Worm (Caenorhabditis elegans) whole organism, L1 larva: ENCODE results near the gene F44G4.1.
A peak's percentile ranks its signal among the peaks of the same experiment; 100 is the strongest.

Experiments
- C04F5.9 ChIP-seq: sonication (generic microtip); optimal IDR thresholded peaks from 2 replicates; lab custom pipeline; 2016; ENCODE audit warnings: missing genetic modification characterization, missing compliant biosample characterization
- C34B4.2 ChIP-seq: sonication (generic microtip); optimal IDR thresholded peaks from 2 replicates; lab custom pipeline; 2017; ENCODE audit warnings: mild to moderate bottlenecking, missing genetic modification characterization, missing compliant biosample characterization
- ama-1 ChIP-seq: fragments of 150-350 bp; optimal IDR thresholded peaks from 2 replicates; lab custom pipeline; 2014
- ceh-63 ChIP-seq: fragments of 200-800 bp; sonication (Bioruptor generic); optimal IDR thresholded peaks from 2 replicates; lab custom pipeline; 2018; ENCODE audit warnings: mild to moderate bottlenecking, missing genetic modification characterization, missing compliant biosample characterization
- ceh-8 ChIP-seq: fragments of 200-800 bp; sonication (Bioruptor generic); optimal IDR thresholded peaks from 2 replicates; lab custom pipeline; 2018; ENCODE audit warnings: mild to moderate bottlenecking, missing genetic modification characterization, moderate library complexity, missing compliant biosample characterization
- ceh-90 ChIP-seq: sonication (generic microtip); optimal IDR thresholded peaks from 2 replicates; lab custom pipeline; 2016; ENCODE audit warnings: missing genetic modification characterization, missing compliant biosample characterization
- dsc-1 ChIP-seq: sonication (generic microtip); optimal IDR thresholded peaks from 2 replicates; lab custom pipeline; 2016; ENCODE audit warnings: mild to moderate bottlenecking, missing genetic modification characterization, missing compliant biosample characterization
- efl-1 ChIP-seq, 4 experiments: fragments of 150-350 bp; optimal IDR thresholded peaks in 3 of 4; peaks in 1 of 4; 1 replicate in 1 of 4; 2 replicates in 3 of 4; lab custom pipeline; 2014; ENCODE audit warnings: missing biosample characterization in 2 of 4, missing genetic modification characterization in 2 of 4, missing genetic modification reagents in 2 of 4
- efl-3 ChIP-seq: fragments of 200-800 bp; sonication (Bioruptor generic); optimal IDR thresholded peaks from 2 replicates; lab custom pipeline; 2018; ENCODE audit warnings: mild to moderate bottlenecking, missing genetic modification characterization, missing compliant biosample characterization
- egl-13 ChIP-seq: sonication (generic microtip); optimal IDR thresholded peaks from 2 replicates; lab custom pipeline; 2016; ENCODE audit warnings: missing genotype, missing genetic modification reagents, missing genetic modification characterization, missing compliant biosample characterization
- egl-27 ChIP-seq, 2 experiments: fragments of 150-350 bp in 1 of 2; sonication (generic microtip); optimal IDR thresholded peaks; 3 replicates each; lab custom pipeline; 2017 to 2018; ENCODE audit warnings: missing biosample characterization in 2 of 2, missing genetic modification characterization in 2 of 2, missing genetic modification reagents in 2 of 2
- elt-2 ChIP-seq: sonication (generic microtip); optimal IDR thresholded peaks from 2 replicates; lab custom pipeline; 2016; ENCODE audit warnings: missing genetic modification characterization, mild to moderate bottlenecking, inconsistent platforms, missing compliant biosample characterization, missing genetic modification reagents
- fkh-10 ChIP-seq: sonication (generic microtip); optimal IDR thresholded peaks from 2 replicates; lab custom pipeline; 2017; ENCODE audit warnings: missing biosample characterization, missing genetic modification reagents, missing genetic modification characterization
- fkh-4 ChIP-seq: sonication (generic microtip); optimal IDR thresholded peaks from 2 replicates; lab custom pipeline; 2016; ENCODE audit warnings: missing compliant biosample characterization, missing genetic modification characterization, borderline replicate concordance
- fos-1 ChIP-seq: fragments of 150-350 bp; optimal IDR thresholded peaks from 2 replicates; lab custom pipeline; 2014; ENCODE audit warnings: missing biosample characterization, missing genetic modification characterization
- grh-1 ChIP-seq: fragments of 200-800 bp; sonication (Bioruptor generic); IDR thresholded peaks from 2 replicates; pipeline ENCODE4 v1.3.6; 2022; ENCODE audit warnings: missing genetic modification reagents, missing genetic modification characterization, missing compliant biosample characterization
- hlh-4 ChIP-seq: sonication (generic microtip); optimal IDR thresholded peaks from 2 replicates; lab custom pipeline; 2016; ENCODE audit warnings: mild to moderate bottlenecking, missing genetic modification characterization, missing compliant biosample characterization
- hpl-2 ChIP-seq: fragments of 150-350 bp; optimal IDR thresholded peaks from 2 replicates; lab custom pipeline; 2014; ENCODE audit warnings: missing biosample characterization, missing genetic modification reagents, missing genetic modification characterization
- isw-1 ChIP-seq: fragments of 200-800 bp; sonication (Bioruptor generic); IDR thresholded peaks from 2 replicates; pipeline ENCODE4 v1.3.6; 2022; ENCODE audit warnings: missing genetic modification characterization, missing compliant biosample characterization
- lin-13 ChIP-seq: fragments of 150-350 bp; optimal IDR thresholded peaks from 2 replicates; lab custom pipeline; 2014; ENCODE audit warnings: missing biosample characterization, missing genetic modification reagents, missing genetic modification characterization
- lin-14 ChIP-seq: fragments of 200-800 bp; sonication (Bioruptor generic); optimal IDR thresholded peaks from 2 replicates; lab custom pipeline; 2018; ENCODE audit warnings: mild to moderate bottlenecking, missing genetic modification characterization, moderate library complexity, missing compliant biosample characterization
- lin-15B ChIP-seq: fragments of 150-350 bp; sonication (generic microtip); optimal IDR thresholded peaks from 3 replicates; lab custom pipeline; 2014; ENCODE audit warnings: missing biosample characterization, missing genetic modification characterization
- lin-35 ChIP-seq, 2 experiments: fragments of 150-350 bp; optimal IDR thresholded peaks; 2 replicates each; lab custom pipeline; 2014; ENCODE audit warnings: missing biosample characterization in 2 of 2, missing genetic modification characterization in 2 of 2, missing genetic modification reagents in 2 of 2
- lir-3 ChIP-seq: sonication (generic microtip); optimal IDR thresholded peaks from 2 replicates; lab custom pipeline; 2016; ENCODE audit warnings: mild to moderate bottlenecking, missing genetic modification characterization, moderate library complexity, missing compliant biosample characterization; ENCODE audit not compliant: poor library complexity
- lsy-2 ChIP-seq, 2 experiments: fragments of 150-350 bp; optimal IDR thresholded peaks; 2 replicates each; lab custom pipeline; 2014; ENCODE audit warnings: missing biosample characterization in 2 of 2, missing genetic modification characterization in 2 of 2
- mab-9 ChIP-seq: fragments of 200-800 bp; sonication (Bioruptor generic); IDR thresholded peaks from 2 replicates; pipeline ENCODE4 v1.3.6; 2022; ENCODE audit warnings: missing genetic modification reagents, missing genetic modification characterization, missing compliant biosample characterization
- mef-2 ChIP-seq: fragments of 150-350 bp; optimal IDR thresholded peaks from 2 replicates; lab custom pipeline; 2014; ENCODE audit warnings: missing biosample characterization, missing genetic modification characterization
- nhr-11 ChIP-seq: fragments of 150-350 bp; optimal IDR thresholded peaks from 2 replicates; lab custom pipeline; 2014; ENCODE audit warnings: missing biosample characterization, missing genetic modification characterization
- nhr-12 ChIP-seq: sonication (generic microtip); optimal IDR thresholded peaks from 2 replicates; lab custom pipeline; 2017; ENCODE audit warnings: missing biosample characterization, missing genetic modification characterization
- nhr-19 ChIP-seq: fragments of 200-800 bp; sonication (Bioruptor generic); conservative IDR thresholded peaks from 2 replicates; pipeline ENCODE4 v1.3.6; 2022; ENCODE audit warnings: missing genetic modification characterization, missing compliant biosample characterization
- nhr-20 ChIP-seq: sonication (generic microtip); optimal IDR thresholded peaks from 2 replicates; lab custom pipeline; 2016; ENCODE audit warnings: mild to moderate bottlenecking, missing genetic modification characterization, missing compliant biosample characterization
- nhr-28 ChIP-seq: fragments of 150-350 bp; optimal IDR thresholded peaks from 2 replicates; lab custom pipeline; 2014; ENCODE audit warnings: missing biosample characterization, missing genetic modification characterization
- nhr-47 ChIP-seq: sonication (generic microtip); optimal IDR thresholded peaks from 2 replicates; lab custom pipeline; 2016; ENCODE audit warnings: mild to moderate bottlenecking, missing genetic modification characterization, moderate library complexity, missing compliant biosample characterization
- nhr-76 ChIP-seq: sonication (generic microtip); optimal IDR thresholded peaks from 2 replicates; lab custom pipeline; 2017; ENCODE audit warnings: missing biosample characterization, missing genetic modification characterization
- nhr-77 ChIP-seq: fragments of 150-350 bp; optimal IDR thresholded peaks from 2 replicates; lab custom pipeline; 2014; ENCODE audit warnings: missing biosample characterization, missing genetic modification characterization
- nhr-90 ChIP-seq: sonication (generic microtip); optimal IDR thresholded peaks from 2 replicates; lab custom pipeline; 2016; ENCODE audit warnings: mild to moderate bottlenecking, missing genetic modification characterization, missing compliant biosample characterization; ENCODE audit not compliant: poor library complexity
- pag-3 ChIP-seq: sonication (generic microtip); optimal IDR thresholded peaks from 2 replicates; lab custom pipeline; 2017; ENCODE audit warnings: missing genetic modification characterization, mild to moderate bottlenecking, missing compliant biosample characterization, antibody characterized with exemption, borderline replicate concordance; ENCODE audit not compliant: insufficient read depth
- pax-3 ChIP-seq: fragments of 200-800 bp; sonication (Bioruptor generic); optimal IDR thresholded peaks from 2 replicates; lab custom pipeline; 2018; ENCODE audit warnings: mild to moderate bottlenecking, missing genetic modification characterization, moderate library complexity, missing compliant biosample characterization
- pqm-1 ChIP-seq: sonication (generic microtip); optimal IDR thresholded peaks from 3 replicates; lab custom pipeline; 2017; ENCODE audit warnings: missing biosample characterization, missing genetic modification characterization
- skn-1 ChIP-seq: fragments of 150-350 bp; optimal IDR thresholded peaks from 2 replicates; lab custom pipeline; 2014; ENCODE audit warnings: missing biosample characterization, missing genetic modification characterization
- snu-23 ChIP-seq: sonication (generic microtip); optimal IDR thresholded peaks from 2 replicates; lab custom pipeline; 2016; ENCODE audit warnings: missing genetic modification characterization, missing compliant biosample characterization
- sptf-1 ChIP-seq: fragments of 150-350 bp; optimal IDR thresholded peaks from 2 replicates; lab custom pipeline; 2014; ENCODE audit warnings: missing biosample characterization, missing genetic modification characterization
- sup-37 ChIP-seq: fragments of 200-800 bp; sonication (Bioruptor generic); optimal IDR thresholded peaks from 2 replicates; lab custom pipeline; 2018; ENCODE audit warnings: mild to moderate bottlenecking, missing genetic modification characterization, missing compliant biosample characterization
- tbx-2 ChIP-seq: sonication (generic microtip); optimal IDR thresholded peaks from 2 replicates; lab custom pipeline; 2016; ENCODE audit warnings: missing genetic modification characterization, missing compliant biosample characterization
- unc-62 ChIP-seq: fragments of 150-350 bp; optimal IDR thresholded peaks from 2 replicates; lab custom pipeline; 2014; ENCODE audit warnings: missing biosample characterization, missing genetic modification reagents, missing genetic modification characterization
- unc-86 ChIP-seq: sonication (generic microtip); optimal IDR thresholded peaks from 2 replicates; lab custom pipeline; 2016; ENCODE audit warnings: missing genetic modification characterization, missing compliant biosample characterization
- unc-98 ChIP-seq: fragments of 200-800 bp; sonication (Bioruptor generic); IDR thresholded peaks from 2 replicates; pipeline ENCODE4 v1.3.6; 2022; ENCODE audit warnings: missing genetic modification characterization, missing compliant biosample characterization
- vab-15 ChIP-seq: sonication (generic microtip); optimal IDR thresholded peaks from 2 replicates; lab custom pipeline; 2017; ENCODE audit warnings: missing genotype, mild to moderate bottlenecking, missing genetic modification characterization, missing compliant biosample characterization
- xbp-1 ChIP-seq: sonication (generic microtip); optimal IDR thresholded peaks from 2 replicates; lab custom pipeline; 2016; ENCODE audit warnings: missing genetic modification characterization, missing compliant biosample characterization
- zag-1 ChIP-seq: fragments of 150-350 bp; optimal IDR thresholded peaks from 2 replicates; lab custom pipeline; 2014; ENCODE audit warnings: missing biosample characterization, missing genetic modification characterization
- zip-4 ChIP-seq: fragments of 200-800 bp; sonication (Bioruptor generic); optimal IDR thresholded peaks from 2 replicates; lab custom pipeline; 2018; ENCODE audit warnings: mild to moderate bottlenecking, missing genetic modification characterization, moderate library complexity, missing compliant biosample characterization

F44G4.1 gene

ce11 chrII:8996064-8996463, 1.6 kb downstream of the F44G4.1 start, which contains the start of gene ndub-2:
TSS of gene ndub-2 (plus strand) at chrII:8996364.
- no peak for TF ChIP-seq xbp-1 (tag; lab: Kevin White, UChicago)
- no peak for TF ChIP-seq nhr-77 (tag; lab: Kevin White, UChicago)
- TF ChIP-seq hpl-2 (GFP tag; lab: Kevin White, UChicago) = no peak
- no peak for TF ChIP-seq efl-1 (optimal IDR thresholded peaks at IDR 0.05; lab: Kevin White, UChicago)
- peak in 1 of 2 experiments; percentile 45 for TF ChIP-seq efl-1 (GFP tag; optimal IDR thresholded peaks at IDR 0.05 in 1 of 2; lab: Kevin White, UChicago)
- TF ChIP-seq lin-15B (tag; lab: Kevin White, UChicago) = no peak

DNA sequence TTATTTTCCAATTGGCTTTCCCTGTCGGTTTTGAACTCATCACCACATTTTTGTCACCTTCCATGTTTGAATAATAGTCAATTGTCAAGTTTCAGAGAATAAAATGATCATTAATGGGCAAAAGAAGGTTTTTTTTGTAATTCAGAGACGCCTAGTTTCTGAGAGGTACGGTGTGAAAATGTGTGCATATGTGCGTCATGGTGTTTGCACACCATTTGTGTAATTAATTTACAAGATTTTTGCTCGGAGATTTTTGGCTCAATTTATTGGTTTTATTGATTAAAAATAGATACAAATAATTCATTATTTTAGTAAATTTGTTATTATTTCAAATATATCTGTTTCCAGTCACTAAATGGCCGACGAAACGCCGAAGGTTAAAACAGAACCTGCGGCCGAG, 3.0 kb downstream of the F44G4.1 start, which contains the start of the genes F44G4.3 and tdp-1:
Gene F44G4.3, minus strand, starts transcription at position 184 of the 400 bp plus-strand sequence.
Gene tdp-1, plus strand, starts transcription at position 347 of the 400 bp plus-strand sequence.
- TF ChIP-seq lir-3 (tag; lab: Kevin White, UChicago) (no peak), efl-3 (GFP tag; lab: Kevin White, UChicago) (no peak), ceh-8 (no peak), isw-1 (no peak), ama-1 (lab: Kevin White, UChicago) (no peak), zip-4 (GFP tag; lab: Kevin White, UChicago) (no peak), ceh-63 (GFP tag; lab: Kevin White, UChicago) (no peak), skn-1 (tag; lab: Kevin White, UChicago) (no peak), snu-23 (GFP tag; lab: Kevin White, UChicago) (peak; percentile 15), C34B4.2 (no peak), unc-62 (GFP tag; lab: Kevin White, UChicago) (no peak), lin-13 (no peak), C04F5.9 (tag; lab: Kevin White, UChicago) (no peak), pqm-1 (tag; lab: Kevin White, UChicago) (no peak), hlh-4 (tag; lab: Kevin White, UChicago) (no peak), fos-1 (tag; lab: Kevin White, UChicago) (no peak), sptf-1 (tag; lab: Kevin White, UChicago) (no peak), pax-3 (tag; lab: Kevin White, UChicago) (no peak), fkh-10 (GFP tag; lab: Kevin White, UChicago) (no peak), nhr-20 (tag; lab: Kevin White, UChicago) (no peak), unc-86 (no peak), lsy-2 (tag; optimal IDR thresholded peaks at IDR 0.05; lab: Kevin White, UChicago) (peak; percentile 73 to 96), egl-27 (tag; optimal IDR thresholded peaks at IDR 0.05; lab: Kevin White, UChicago) (no peak), zag-1 (no peak), nhr-47 (tag; lab: Kevin White, UChicago) (peak; percentile 33), lin-35 (GFP tag; optimal IDR thresholded peaks at IDR 0.05; lab: Kevin White, UChicago) (peak; percentile 14 to 55), unc-98 (GFP tag; lab: Robert Waterston, UW) (no peak), elt-2 (tag; lab: Kevin White, UChicago) (no peak), fkh-4 (no peak), pag-3 (tag; lab: Kevin White, UChicago) (no peak), nhr-76 (tag; lab: Kevin White, UChicago) (no peak), grh-1 (GFP tag; lab: Robert Waterston, UW) (no peak), tbx-2 (tag; lab: Kevin White, UChicago) (no peak), nhr-11 (no peak), ceh-90 (tag; lab: Kevin White, UChicago) (no peak), nhr-28 (tag; lab: Kevin White, UChicago) (no peak), vab-15 (tag; lab: Kevin White, UChicago) (peak; percentile 14), nhr-19 (GFP tag; lab: Robert Waterston, UW) (no peak), egl-13 (tag; lab: Kevin White, UChicago) (no peak), nhr-90 (tag; lab: Kevin White, UChicago) (no peak), mef-2 (tag; lab: Kevin White, UChicago) (no peak), sup-37 (GFP tag; lab: Kevin White, UChicago) (no peak), lin-15B (tag; lab: Kevin White, UChicago) (no peak), nhr-12 (no peak), mab-9 (GFP tag; lab: Robert Waterston, UW) (no peak), lin-14 (GFP tag; lab: Kevin White, UChicago) (peak; percentile 18), dsc-1 (tag; lab: Kevin White, UChicago) (no peak)
